Fruit fly (Drosophila melanogaster) whole organism, embryonic: ENCODE data around the gene CG10116.

ENCODE experiments used
- CG11560 ChIP-seq: fragments of 200-800 bp; sonication (Bioruptor generic); IDR thresholded peaks from 3 replicates; pipeline ENCODE4 v1.3.6; 2022; ENCODE audit warnings: missing biosample characterization, missing genetic modification characterization
- CG1647 ChIP-seq: fragments of 200-800 bp; sonication (Bioruptor generic); optimal IDR thresholded peaks from 3 replicates; lab custom pipeline; 2016; ENCODE audit warnings: missing biosample characterization, missing genetic modification characterization
- CG18011 ChIP-seq: fragments of 200-800 bp; sonication (Bioruptor generic); optimal IDR thresholded peaks from 2 replicates; lab custom pipeline; 2017; ENCODE audit warnings: missing biosample characterization, missing genetic modification characterization, mild to moderate bottlenecking, moderate library complexity, missing genotype
- CG4360 ChIP-seq: fragments of 200-800 bp; sonication (Bioruptor generic); IDR thresholded peaks from 2 replicates; pipeline ENCODE4 v1.3.6; 2022; ENCODE audit warnings: missing biosample characterization, missing genetic modification characterization
- Elba2 ChIP-seq: fragments of 200-800 bp; sonication (Bioruptor generic); optimal IDR thresholded peaks from 3 replicates; lab custom pipeline; 2016; ENCODE audit warnings: missing biosample characterization, missing genetic modification characterization
- ase ChIP-seq: fragments of 200-800 bp; sonication (Bioruptor generic); IDR thresholded peaks from 3 replicates; pipeline ENCODE4 v1.3.6; 2022; ENCODE audit warnings: missing biosample characterization, missing genetic modification characterization
- cg ChIP-seq: fragments of 200-800 bp; sonication (Bioruptor generic); optimal IDR thresholded peaks from 3 replicates; lab custom pipeline; 2019; ENCODE audit warnings: missing biosample characterization, mild to moderate bottlenecking, missing genetic modification characterization, moderate library complexity
- otp ChIP-seq: fragments of 200-800 bp; sonication (Bioruptor generic); IDR thresholded peaks from 3 replicates; pipeline ENCODE4, ENCODE4 v1.3.6; 2022; ENCODE audit warnings: missing biosample characterization, missing genetic modification characterization
- pfk ChIP-seq: fragments of 200-800 bp; sonication (Bioruptor generic); optimal IDR thresholded peaks from 2 replicates; lab custom pipeline; 2018; ENCODE audit warnings: missing biosample characterization, mild to moderate bottlenecking, missing genetic modification characterization, moderate library complexity
- sisA ChIP-seq: fragments of 200-800 bp; sonication (Bioruptor generic); IDR thresholded peaks from 2 replicates; pipeline ENCODE4 v1.3.6; 2022; ENCODE audit warnings: missing biosample characterization, missing genetic modification characterization

dm6 chr3L:13409809-13410521 lies 47.1 kb downstream of the CG10116 start:
- TF ChIP-seq CG18011 (no peak), sisA (no peak), ase (GFP tag; lab: Robert Waterston, UW) (no peak), CG1647 (GFP tag; lab: Kevin White, UChicago) (no peak), Elba2 (no peak), otp (GFP tag; lab: Robert Waterston, UW) (no peak), cg (GFP tag; lab: Kevin White, UChicago) (no peak), CG4360 (GFP tag; lab: Robert Waterston, UW) (no peak), pfk (GFP tag; lab: Kevin White, UChicago) (no peak), CG11560 (tag; lab: Robert Waterston, UW) (no peak)
